Fruit fly (Drosophila melanogaster): ENCODE results near the gene CG42450.

CG42450 gene

dm6 chrX:18805036-18805435, 8.1 kb upstream of the CG42450 start (continued):
- TF ChIP-seq gt (GFP tag; IDR thresholded peaks at IDR 0.05): no peak
- no peak for TF ChIP-seq Mad (GFP tag; optimal IDR thresholded peaks at IDR 0.05)
- TF ChIP-seq z (GFP tag; IDR thresholded peaks at IDR 0.05): no peak
- TF ChIP-seq Dref (GFP tag; IDR thresholded peaks at IDR 0.05): no peak
- TF ChIP-seq CTCF (GFP tag; optimal IDR thresholded peaks at IDR 0.05): peak; percentile 56
- no peak for TF ChIP-seq Neu2 (GFP tag; optimal IDR thresholded peaks at IDR 0.05; ENCODE audit: borderline replicate concordance)
- no peak for TF ChIP-seq D19A (tag; optimal IDR thresholded peaks at IDR 0.05)
- peak; percentile 21 for TF ChIP-seq sens (GFP tag)
- no peak for TF ChIP-seq slou (GFP tag; optimal IDR thresholded peaks at IDR 0.05)
- TF ChIP-seq Sry-β (GFP tag; optimal IDR thresholded peaks at IDR 0.05): no peak
- TF ChIP-seq CG4854 (GFP tag; optimal IDR thresholded peaks at IDR 0.05): no peak
- no peak for TF ChIP-seq CG10366 (GFP tag; IDR thresholded peaks at IDR 0.05)
- peak; percentile 35 for TF ChIP-seq pita (GFP tag; optimal IDR thresholded peaks at IDR 0.05)
- no peak for TF ChIP-seq CG8388 (GFP tag; optimal IDR thresholded peaks at IDR 0.05)
- no peak for TF ChIP-seq CG17385 (GFP tag; optimal IDR thresholded peaks at IDR 0.05)
- TF ChIP-seq Spps (tag; optimal IDR thresholded peaks at IDR 0.05): no peak
- no peak for TF ChIP-seq Usf (GFP tag; optimal IDR thresholded peaks at IDR 0.05)
- TF ChIP-seq Antp (GFP tag; optimal IDR thresholded peaks at IDR 0.05): no peak
- no peak for TF ChIP-seq Blimp-1 (GFP tag; optimal IDR thresholded peaks at IDR 0.05)
- no peak for TF ChIP-seq wor (GFP tag; IDR thresholded peaks at IDR 0.05)
- no peak for TF ChIP-seq CG17186 (GFP tag; optimal IDR thresholded peaks at IDR 0.05)
- TF ChIP-seq CG11085 (GFP tag; IDR thresholded peaks at IDR 0.05): no peak

DNA sequence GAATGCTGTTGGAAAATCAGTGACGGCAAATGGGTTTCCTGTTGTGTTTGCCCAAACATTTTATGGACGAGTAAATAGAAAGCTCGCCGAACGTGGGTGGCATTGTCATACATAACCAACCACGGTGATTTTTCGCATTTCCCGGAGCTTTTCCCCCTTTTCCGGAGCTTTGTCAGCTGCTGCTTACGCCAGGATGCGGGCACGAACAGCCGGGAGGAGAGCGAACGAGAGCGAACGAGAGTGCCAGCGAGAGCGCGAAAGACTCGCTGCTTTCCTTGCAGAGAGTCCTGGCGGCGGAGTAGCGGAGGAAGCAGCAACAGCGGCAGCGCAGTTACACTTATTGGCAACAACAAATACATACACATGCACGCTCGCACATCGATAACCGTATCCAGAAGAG, 6.7 kb upstream of the CG42450 start, which contains the start of gene CG7058:
Gene CG7058 (plus strand): TSS at position 330 of the 400 bp plus-strand sequence.
- no peak for TF ChIP-seq CG6765 (GFP tag; optimal IDR thresholded peaks at IDR 0.05)
- no peak for TF ChIP-seq run (tag; optimal IDR thresholded peaks at IDR 0.05)
- no peak for TF ChIP-seq sc (optimal IDR thresholded peaks at IDR 0.05)
- no peak for TF ChIP-seq sc (GFP tag; optimal IDR thresholded peaks at IDR 0.05)
- no peak for TF ChIP-seq ken (GFP tag; IDR thresholded peaks at IDR 0.05)
- no peak for TF ChIP-seq Nf-YA (GFP tag; IDR thresholded peaks at IDR 0.05)
- no peak for TF ChIP-seq CG2678 (tag; optimal IDR thresholded peaks at IDR 0.05)
- TF ChIP-seq zf30C (GFP tag; optimal IDR thresholded peaks at IDR 0.05): no peak
- peak; percentile 8 for TF ChIP-seq pzg (GFP tag; optimal IDR thresholded peaks at IDR 0.05)
- TF ChIP-seq Dip2 (GFP tag; IDR thresholded peaks at IDR 0.05): no peak
- no peak for TF ChIP-seq CG10543 (GFP tag; optimal IDR thresholded peaks at IDR 0.05)
- no peak for TF ChIP-seq tap (tag; optimal IDR thresholded peaks at IDR 0.05)
- no peak for TF ChIP-seq NfI (GFP tag; optimal IDR thresholded peaks at IDR 0.05)
- TF ChIP-seq CG9727 (GFP tag; optimal IDR thresholded peaks at IDR 0.05): no peak
- TF ChIP-seq Bdp1 (GFP tag; optimal IDR thresholded peaks at IDR 0.05): no peak
- no peak for TF ChIP-seq Xbp1 (GFP tag; optimal IDR thresholded peaks at IDR 0.05)
- TF ChIP-seq Elba2 (GFP tag; optimal IDR thresholded peaks at IDR 0.05): peak; percentile 23
- TF ChIP-seq CG7839 (tag; optimal IDR thresholded peaks at IDR 0.05): no peak
- TF ChIP-seq hkb (optimal IDR thresholded peaks at IDR 0.05): no peak
- TF ChIP-seq hkb (GFP tag; IDR thresholded peaks at IDR 0.05): no peak
- TF ChIP-seq crp (GFP tag; optimal IDR thresholded peaks at IDR 0.05): peak in 1 of 2 experiments; percentile 37
- TF ChIP-seq CG14860 (GFP tag; IDR thresholded peaks at IDR 0.05; ENCODE audit: partially characterized antibody): no peak
- TF ChIP-seq Trl (optimal IDR thresholded peaks at IDR 0.05): peak in 1 of 2 experiments; percentile 22
- no peak for TF ChIP-seq Trl (GFP tag; optimal IDR thresholded peaks at IDR 0.05)
- no peak for TF ChIP-seq CG12659 (GFP tag; optimal IDR thresholded peaks at IDR 0.05)
- no peak for TF ChIP-seq cas (GFP tag; IDR thresholded peaks at IDR 0.05)
- no peak for TF ChIP-seq hb (GFP tag; IDR thresholded peaks at IDR 0.05; ENCODE audit: partially characterized antibody)
- TF ChIP-seq ab (GFP tag; optimal IDR thresholded peaks at IDR 0.05): no peak
- TF ChIP-seq Ptx1 (GFP tag; IDR thresholded peaks at IDR 0.05): no peak
- no peak for TF ChIP-seq Ssrp (tag; optimal IDR thresholded peaks at IDR 0.05)
- TF ChIP-seq dmrt11E (tag; optimal IDR thresholded peaks at IDR 0.05): no peak
- TF ChIP-seq abd-A (tag; optimal IDR thresholded peaks at IDR 0.05): peak; percentile 0
